Worm (Caenorhabditis elegans) whole organism, L4 larva: ENCODE data around the gene gkow-1.

Source experiments
- F26F4.8 ChIP-seq: fragments of 200-800 bp; sonication (Bioruptor generic); conservative IDR thresholded peaks from 2 replicates; pipeline ENCODE4 v1.3.6; 2022; ENCODE audit warnings: missing genetic modification characterization, missing compliant biosample characterization
- F44E2.7 ChIP-seq: fragments of 200-800 bp; sonication (Bioruptor generic); IDR thresholded peaks from 2 replicates; pipeline ENCODE4 v2.1.2; 2022; ENCODE audit warnings: missing genetic modification characterization, missing compliant biosample characterization
- F49E8.2 ChIP-seq: sonication (generic microtip); optimal IDR thresholded peaks from 2 replicates; lab custom pipeline; 2016; ENCODE audit warnings: missing compliant biosample characterization, mild to moderate bottlenecking, missing genetic modification characterization, borderline replicate concordance
- T20F7.1 ChIP-seq: fragments of 200-800 bp; sonication (Bioruptor generic); optimal IDR thresholded peaks from 2 replicates; lab custom pipeline; 2018; ENCODE audit warnings: mild to moderate bottlenecking, missing genetic modification characterization, missing compliant biosample characterization
- T26A8.4 ChIP-seq: fragments of 200-800 bp; sonication (Bioruptor generic); IDR thresholded peaks from 2 replicates; pipeline ENCODE4 v1.3.6; 2022; ENCODE audit warnings: missing genetic modification characterization, missing compliant biosample characterization
- ZK337.2 ChIP-seq: fragments of 200-800 bp; sonication (Bioruptor generic); IDR thresholded peaks from 2 replicates; pipeline ENCODE4 v1.3.6; 2022; ENCODE audit warnings: missing genetic modification reagents, missing genetic modification characterization, missing compliant biosample characterization
- aly-2 ChIP-seq: sonication (generic microtip); optimal IDR thresholded peaks from 2 replicates; lab custom pipeline; 2018; ENCODE audit warnings: missing biosample characterization, missing genetic modification characterization
- arid-1 ChIP-seq: fragments of 200-800 bp; sonication (Bioruptor generic); conservative IDR thresholded peaks from 2 replicates; pipeline ENCODE4 v1.3.6; 2022; ENCODE audit warnings: missing genetic modification reagents, missing genetic modification characterization, missing compliant biosample characterization
- ceh-28 ChIP-seq: fragments of 150-350 bp; optimal IDR thresholded peaks from 2 replicates; lab custom pipeline; 2014; ENCODE audit warnings: missing biosample characterization, missing genetic modification reagents, missing genetic modification characterization
- ceh-32 ChIP-seq: sonication (generic microtip); optimal IDR thresholded peaks from 2 replicates; lab custom pipeline; 2016; ENCODE audit warnings: mild to moderate bottlenecking, missing genetic modification characterization, missing compliant biosample characterization; ENCODE audit not compliant: poor library complexity
- ceh-44 ChIP-seq: fragments of 200-800 bp; sonication (Bioruptor generic); IDR thresholded peaks from 2 replicates; pipeline ENCODE4 v1.3.6; 2022; ENCODE audit warnings: missing genetic modification reagents, missing genetic modification characterization, missing compliant biosample characterization
- ces-1 ChIP-seq: fragments of 150-350 bp; sonication (generic microtip); optimal IDR thresholded peaks from 4 replicates; lab custom pipeline; 2014; ENCODE audit warnings: missing biosample characterization, missing genetic modification reagents, missing genetic modification characterization
- cey-2 ChIP-seq: sonication (generic microtip); optimal IDR thresholded peaks from 3 replicates; lab custom pipeline; 2017; ENCODE audit warnings: missing genetic modification characterization, mild to moderate bottlenecking, missing compliant biosample characterization, antibody characterized with exemption, borderline replicate concordance; ENCODE audit not compliant: insufficient read depth
- ctbp-1 ChIP-seq: fragments of 200-800 bp; sonication (Bioruptor generic); IDR thresholded peaks from 2 replicates; pipeline ENCODE4 v1.3.6; 2022; ENCODE audit warnings: missing genetic modification reagents, missing genetic modification characterization, missing compliant biosample characterization
- duxl-1 ChIP-seq: sonication (generic microtip); optimal IDR thresholded peaks from 2 replicates; lab custom pipeline; 2016; ENCODE audit warnings: mild to moderate bottlenecking, missing genetic modification characterization, moderate library complexity, missing compliant biosample characterization; ENCODE audit not compliant: poor library complexity
- dve-1 ChIP-seq: sonication (generic microtip); optimal IDR thresholded peaks from 2 replicates; lab custom pipeline; 2017; ENCODE audit warnings: antibody characterized with exemption, mild to moderate bottlenecking, missing genetic modification characterization, missing compliant biosample characterization; ENCODE audit not compliant: insufficient read depth
- egl-27 ChIP-seq: sonication (generic microtip); optimal IDR thresholded peaks from 3 replicates; lab custom pipeline; 2017; ENCODE audit warnings: missing biosample characterization, missing genetic modification reagents, missing genetic modification characterization
- gei-8 ChIP-seq: fragments of 200-800 bp; sonication (Bioruptor generic); optimal IDR thresholded peaks from 2 replicates; lab custom pipeline; 2018; ENCODE audit warnings: mild to moderate bottlenecking, missing genetic modification characterization, missing compliant biosample characterization
- hif-1 ChIP-seq, 2 experiments: sonication (generic microtip); optimal IDR thresholded peaks; 2 replicates each; lab custom pipeline; 2016 to 2017; ENCODE audit warnings: missing compliant biosample characterization in 2 of 2, missing genetic modification characterization in 2 of 2, missing genetic modification reagents in 2 of 2, missing genotype in 2 of 2, mild to moderate bottlenecking in 1 of 2
- lim-7 ChIP-seq: fragments of 200-800 bp; sonication (Bioruptor generic); IDR thresholded peaks from 2 replicates; pipeline ENCODE4 v1.3.6; 2022; ENCODE audit warnings: missing genetic modification characterization, missing compliant biosample characterization
- lin-1 ChIP-seq: fragments of 200-800 bp; sonication (Bioruptor generic); IDR thresholded peaks from 2 replicates; pipeline ENCODE4 v1.3.6; 2022; ENCODE audit warnings: missing genetic modification reagents, missing genetic modification characterization, missing compliant biosample characterization
- lin-29 ChIP-seq: fragments of 200-800 bp; sonication (Bioruptor generic); IDR thresholded peaks from 2 replicates; pipeline ENCODE4 v1.3.6; 2022; ENCODE audit warnings: missing genetic modification reagents, missing genetic modification characterization, missing compliant biosample characterization
- lir-3 ChIP-seq: sonication (generic microtip); optimal IDR thresholded peaks from 2 replicates; lab custom pipeline; 2016; ENCODE audit warnings: mild to moderate bottlenecking, missing genetic modification characterization, missing compliant biosample characterization
- mdl-1 ChIP-seq, 2 experiments: fragments of 150-350 bp in 1 of 2; sonication (generic microtip) in 1 of 2; optimal IDR thresholded peaks; 2 replicates each; lab custom pipeline; 2014 to 2017; ENCODE audit warnings: missing biosample characterization in 2 of 2, missing genetic modification characterization in 2 of 2
- mxl-2 ChIP-seq: fragments of 200-800 bp; sonication (Bioruptor generic); conservative IDR thresholded peaks from 2 replicates; pipeline ENCODE4 v1.3.6; 2022; ENCODE audit warnings: missing genetic modification reagents, missing genetic modification characterization, missing compliant biosample characterization
- nhr-10 ChIP-seq: fragments of 150-350 bp; optimal IDR thresholded peaks from 2 replicates; lab custom pipeline; 2014; ENCODE audit warnings: missing biosample characterization, missing genetic modification characterization
- nhr-237 ChIP-seq: sonication (generic microtip); optimal IDR thresholded peaks from 2 replicates; lab custom pipeline; 2017; ENCODE audit warnings: missing biosample characterization, missing genetic modification characterization
- nhr-25 ChIP-seq: sonication (generic microtip); optimal IDR thresholded peaks from 2 replicates; lab custom pipeline; 2017; ENCODE audit warnings: missing genetic modification characterization, mild to moderate bottlenecking, missing compliant biosample characterization, antibody characterized with exemption, moderate library complexity, borderline replicate concordance; ENCODE audit not compliant: insufficient read depth
- nhr-41 ChIP-seq: fragments of 200-800 bp; sonication (Bioruptor generic); IDR thresholded peaks from 2 replicates; pipeline ENCODE4 v1.3.6; 2022; ENCODE audit warnings: missing genetic modification reagents, missing genetic modification characterization, missing compliant biosample characterization
- nhr-48 ChIP-seq: sonication (generic microtip); optimal IDR thresholded peaks from 2 replicates; lab custom pipeline; 2016; ENCODE audit warnings: mild to moderate bottlenecking, missing genetic modification characterization, missing compliant biosample characterization
- nhr-6 ChIP-seq: fragments of 150-350 bp; optimal IDR thresholded peaks from 2 replicates; lab custom pipeline; 2014; ENCODE audit warnings: missing biosample characterization, missing genetic modification characterization
- nhr-77 ChIP-seq: fragments of 150-350 bp; optimal IDR thresholded peaks from 2 replicates; lab custom pipeline; 2014; ENCODE audit warnings: missing biosample characterization, missing genetic modification characterization
- set-16 ChIP-seq: fragments of 200-800 bp; sonication (Bioruptor generic); IDR thresholded peaks from 2 replicates; pipeline ENCODE4 v1.3.6; 2022; ENCODE audit warnings: missing genetic modification reagents, missing genetic modification characterization, missing compliant biosample characterization
- skn-1 ChIP-seq: fragments of 150-350 bp; optimal IDR thresholded peaks from 2 replicates; lab custom pipeline; 2014; ENCODE audit warnings: missing biosample characterization, missing genetic modification characterization
- snpc-1.2 ChIP-seq: fragments of 200-800 bp; sonication (Bioruptor generic); IDR thresholded peaks from 2 replicates; pipeline ENCODE4 v1.3.6; 2022; ENCODE audit warnings: missing genetic modification reagents, missing genetic modification characterization, missing compliant biosample characterization
- snpc-4 ChIP-seq: fragments of 150-350 bp; optimal IDR thresholded peaks from 2 replicates; lab custom pipeline; 2014; ENCODE audit warnings: missing biosample characterization, missing genetic modification characterization
- unc-39 ChIP-seq: sonication (generic microtip); optimal IDR thresholded peaks from 2 replicates; lab custom pipeline; 2017; ENCODE audit warnings: missing biosample characterization, missing genetic modification characterization
- unc-62 ChIP-seq, 3 experiments: fragments of 150-350 bp in 1 of 3; sonication (generic microtip); optimal IDR thresholded peaks in 2 of 3; peaks in 1 of 3; 1 replicate in 1 of 3; 2 replicates in 2 of 3; lab custom pipeline; 2014 to 2017; ENCODE audit warnings: missing biosample characterization in 3 of 3, missing genetic modification characterization in 3 of 3, missing genetic modification reagents in 3 of 3, missing genotype in 1 of 3
- zag-1 ChIP-seq: fragments of 150-350 bp; optimal IDR thresholded peaks from 2 replicates; lab custom pipeline; 2014; ENCODE audit warnings: missing biosample characterization, missing genetic modification characterization
- zip-11 ChIP-seq: fragments of 200-800 bp; sonication (Bioruptor generic); IDR thresholded peaks from 2 replicates; pipeline ENCODE4 v1.3.6; 2022; ENCODE audit warnings: missing genetic modification characterization, missing compliant biosample characterization
- zip-2 ChIP-seq: fragments of 150-350 bp; optimal IDR thresholded peaks from 2 replicates; lab custom pipeline; 2014; ENCODE audit warnings: missing biosample characterization, missing genetic modification characterization

The gkow-1 gene

ce11 chrIV:10357842-10358241 is at the start of gene gkow-1:
gkow-1 (plus strand) TSS chrIV:10358142.
- TF ChIP-seq nhr-237 (tag; lab: Kevin White, UChicago) (no peak), T20F7.1 (GFP tag; lab: Kevin White, UChicago) (no peak), ceh-28 (no peak), skn-1 (tag; lab: Kevin White, UChicago) (no peak), arid-1 (GFP tag; lab: Robert Waterston, UW) (no peak), snpc-4 (tag; lab: Kevin White, UChicago) (no peak), nhr-41 (GFP tag; lab: Robert Waterston, UW) (no peak), cey-2 (tag; lab: Kevin White, UChicago) (no peak), zip-11 (GFP tag; lab: Robert Waterston, UW) (no peak), aly-2 (tag; lab: Kevin White, UChicago) (no peak), gei-8 (GFP tag; lab: Kevin White, UChicago) (no peak), unc-39 (tag; lab: Kevin White, UChicago) (no peak), F49E8.2 (tag; lab: Kevin White, UChicago) (no peak), ctbp-1 (GFP tag; lab: Robert Waterston, UW) (no peak), hif-1 (tag; optimal IDR thresholded peaks at IDR 0.05; lab: Kevin White, UChicago) (no peak), duxl-1 (tag; lab: Kevin White, UChicago) (no peak), nhr-10 (tag; lab: Kevin White, UChicago) (no peak), zag-1 (tag; lab: Kevin White, UChicago) (no peak), nhr-77 (tag; lab: Kevin White, UChicago) (no peak)
- TF ChIP-seq, all 104 proteins: peak for 0

ce11 chrIV:10310329-10310728 is 47.6 kb upstream of the gkow-1 start, which contains the start of gene R09E10.8:
R09E10.8 (minus strand) TSS chrIV:10310429.
- TF ChIP-seq nhr-6 (no peak), nhr-48 (no peak), zip-2 (no peak), lir-3 (tag; lab: Kevin White, UChicago) (no peak), ceh-32 (no peak), cey-2 (tag; lab: Kevin White, UChicago) (no peak), egl-27 (tag; lab: Kevin White, UChicago) (no peak), F26F4.8 (GFP tag; lab: Robert Waterston, UW) (no peak), lin-29 (no peak), ctbp-1 (GFP tag; lab: Robert Waterston, UW) (no peak)

ce11 chrIV:10311115-10311514 is 46.8 kb upstream of the gkow-1 start:
- TF ChIP-seq mxl-2 (GFP tag; lab: Robert Waterston, UW) (no peak), snpc-1.2 (GFP tag; lab: Robert Waterston, UW) (peak; percentile 84), T26A8.4 (peak; percentile 24; the same call in 1 of the 2 replicates), dve-1 (no peak), ceh-44 (peak; percentile 39; the same call in 1 of the 2 replicates), lim-7 (GFP tag; lab: Robert Waterston, UW) (peak; percentile 75), lir-3 (tag; lab: Kevin White, UChicago) (no peak), nhr-41 (GFP tag; lab: Robert Waterston, UW) (0 out of 2 replicates have a peak, but pooled peaks have one; percentile 15), F26F4.8 (GFP tag; lab: Robert Waterston, UW) (0 out of 2 replicates have a peak, but pooled peaks have one; percentile 52), set-16 (no peak)

- TF ChIP-seq nhr-25 (tag; lab: Kevin White, UChicago) (no peak), aly-2 (tag; lab: Kevin White, UChicago) (no peak), unc-62 (GFP tag; optimal IDR thresholded peaks at IDR 0.05 in 1 of 2; lab: Kevin White, UChicago) (no peak), unc-62 (tag; optimal IDR thresholded peaks at IDR 0.05; lab: Kevin White, UChicago) (no peak), mdl-1 (tag; optimal IDR thresholded peaks at IDR 0.05; lab: Kevin White, UChicago) (no peak), ctbp-1 (GFP tag; lab: Robert Waterston, UW) (no peak), lin-1 (GFP tag; lab: Robert Waterston, UW) (no peak), ces-1 (GFP tag; lab: Kevin White, UChicago) (no peak), F44E2.7 (GFP tag; lab: Robert Waterston, UW) (no peak), ZK337.2 (GFP tag; lab: Robert Waterston, UW) (no peak)
Measured at ce11 chrIV:10313565-10313964, 44.4 kb upstream of the gkow-1 start, which contains the start of gene acs-18. acs-18 (minus strand) TSS chrIV:10313665.
